Worm (Caenorhabditis elegans): Measurements from ENCODE around the gene sams-3.

Gene sams-3

DNA sequence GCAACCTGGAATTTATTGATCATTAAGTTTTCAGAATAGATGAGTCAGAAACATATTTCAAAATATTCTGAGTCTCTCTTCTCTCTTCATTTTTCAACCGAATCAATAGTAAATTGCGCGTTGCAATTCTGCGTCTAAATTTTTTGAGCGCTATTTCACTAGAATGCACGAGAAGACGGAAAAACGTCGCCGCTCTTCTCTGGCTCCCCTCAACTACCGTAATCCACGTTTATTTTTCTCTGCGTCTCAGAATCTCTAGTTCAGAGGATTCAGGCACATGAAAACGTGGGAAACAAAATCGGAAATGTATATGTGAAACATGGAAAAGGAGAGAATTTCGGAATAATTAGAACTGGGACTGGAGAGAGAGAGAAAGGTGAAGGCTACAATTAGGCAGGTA is 43.0 kb upstream of the sams-3 start (continued):
- TF ChIP-seq unc-86 (tag; optimal IDR thresholded peaks at IDR 0.05), result peak; percentile 24
- TF ChIP-seq egl-27 (tag; optimal IDR thresholded peaks at IDR 0.05), result no peak
- no peak for TF ChIP-seq grh-1 (GFP tag; IDR thresholded peaks at IDR 0.05)
- TF ChIP-seq lin-39 (tag; optimal IDR thresholded peaks at IDR 0.05), result no peak
- TF ChIP-seq vab-15 (tag; optimal IDR thresholded peaks at IDR 0.05), result no peak
- TF ChIP-seq nhr-237 (tag; optimal IDR thresholded peaks at IDR 0.05), result peak; percentile 44
- no peak for TF ChIP-seq hpl-2 (GFP tag; optimal IDR thresholded peaks at IDR 0.05)
- TF ChIP-seq unc-130 (tag; optimal IDR thresholded peaks at IDR 0.05), result no peak
- TF ChIP-seq nhr-11 (tag; optimal IDR thresholded peaks at IDR 0.05), result no peak
- no peak for TF ChIP-seq unc-98 (GFP tag; IDR thresholded peaks at IDR 0.05)
- TF ChIP-seq snu-23 (GFP tag; optimal IDR thresholded peaks at IDR 0.05), result peak; percentile 80
- no peak for TF ChIP-seq ceh-63 (GFP tag; optimal IDR thresholded peaks at IDR 0.05)
- no peak for TF ChIP-seq efl-3 (GFP tag; optimal IDR thresholded peaks at IDR 0.05)
- peak; percentile 55 for TF ChIP-seq jun-1 (tag; optimal IDR thresholded peaks at IDR 0.05)
- TF ChIP-seq blmp-1 (tag; optimal IDR thresholded peaks at IDR 0.05), result peak; percentile 27
- no peak for TF ChIP-seq fkh-4 (tag; optimal IDR thresholded peaks at IDR 0.05; ENCODE audit: borderline replicate concordance)
- TF ChIP-seq tbx-2 (tag; optimal IDR thresholded peaks at IDR 0.05), result peak; percentile 38
- no peak for TF ChIP-seq C34B4.2 (tag; optimal IDR thresholded peaks at IDR 0.05)
- no peak for TF ChIP-seq ceh-8 (GFP tag; optimal IDR thresholded peaks at IDR 0.05)
- peak; percentile 65 for TF ChIP-seq fos-1 (tag; optimal IDR thresholded peaks at IDR 0.05)
- no peak for TF ChIP-seq aly-2 (tag; optimal IDR thresholded peaks at IDR 0.05)

DNA sequence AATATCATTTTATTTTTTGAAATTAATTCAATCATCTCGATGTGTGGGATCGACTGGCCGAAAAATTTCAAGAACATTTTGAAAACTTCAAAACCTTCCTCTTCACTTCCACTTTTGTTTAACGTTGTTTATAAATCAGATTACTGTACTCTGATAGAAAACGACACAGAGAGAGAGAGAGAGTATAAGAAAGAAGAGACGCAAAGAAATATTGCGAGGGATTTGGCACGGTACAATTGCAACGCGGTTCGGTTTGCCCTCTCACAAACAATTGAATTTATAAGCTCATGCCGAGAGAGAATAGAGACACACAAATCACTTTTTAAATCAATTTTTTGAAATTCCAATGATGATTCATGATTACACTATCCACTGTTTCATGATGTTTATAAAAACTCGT is 42.1 kb upstream of the sams-3 start:
- TF ChIP-seq xbp-1 (tag; optimal IDR thresholded peaks at IDR 0.05) (no peak), snu-23 (GFP tag; optimal IDR thresholded peaks at IDR 0.05) (peak; percentile 33), lsy-2 (tag; optimal IDR thresholded peaks at IDR 0.05) (peak in 1 of 2 experiments; percentile 57)

DNA sequence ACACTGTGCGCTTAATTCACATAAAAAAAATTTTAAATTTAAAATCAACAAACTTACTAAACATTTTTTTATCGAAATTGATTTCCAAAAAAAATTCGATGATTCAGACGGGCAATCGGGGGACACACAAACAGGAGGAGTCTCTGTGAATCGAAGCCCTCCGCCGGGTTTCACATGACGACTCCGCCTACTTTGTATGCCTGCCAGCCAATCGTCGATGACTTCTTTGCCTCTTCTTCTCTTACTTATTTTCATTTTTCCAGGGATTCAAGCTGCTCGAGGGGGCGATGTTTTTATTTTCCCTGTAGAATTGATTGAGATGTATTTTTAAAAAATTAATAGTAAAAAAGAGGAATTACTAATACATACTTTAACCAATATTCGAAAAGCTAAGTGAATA is 41.5 kb upstream of the sams-3 start, which contains the start of gene lntl-1:
Gene lntl-1, minus strand, starts transcription at position 185 of the 400 bp plus-strand sequence.
- TF ChIP-seq fkh-8 (tag; optimal IDR thresholded peaks at IDR 0.05) (peak; percentile 30), fos-1 (tag; optimal IDR thresholded peaks at IDR 0.05) (no peak), mep-1 (tag; optimal IDR thresholded peaks at IDR 0.05) (peak; percentile 41), dsc-1 (tag; optimal IDR thresholded peaks at IDR 0.05) (peak; percentile 11), lin-14 (GFP tag; optimal IDR thresholded peaks at IDR 0.05) (peak; percentile 25), skn-1 (tag; optimal IDR thresholded peaks at IDR 0.05) (peak; percentile 7), snu-23 (GFP tag; optimal IDR thresholded peaks at IDR 0.05) (peak; percentile 4), ceh-88 (GFP tag; IDR thresholded peaks at IDR 0.05) (no peak), F16B12.6 (tag; optimal IDR thresholded peaks at IDR 0.05) (no peak), lsy-2 (tag; optimal IDR thresholded peaks at IDR 0.05) (peak; percentile 32 to 71)

DNA sequence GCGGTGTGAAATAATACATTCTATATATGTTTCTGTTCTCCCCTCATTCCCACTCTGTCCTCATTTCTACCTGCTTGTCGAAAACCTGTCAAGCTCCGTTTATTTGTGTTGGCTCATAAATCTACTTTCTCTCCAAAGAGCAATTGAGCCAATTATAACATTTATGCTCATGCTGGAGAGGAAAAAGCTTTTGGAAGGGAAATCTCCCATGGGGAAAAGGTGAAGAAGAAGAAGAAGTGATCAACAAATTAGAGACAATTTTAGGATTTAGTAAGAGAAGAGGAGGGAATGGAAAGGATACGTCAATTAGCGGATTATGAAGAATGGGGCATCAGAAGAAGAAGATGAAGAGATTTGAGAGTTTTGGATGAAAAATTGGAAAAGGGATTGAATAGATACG is 38.7 kb upstream of the sams-3 start:
- no peak for TF ChIP-seq efl-1 (optimal IDR thresholded peaks at IDR 0.05)
- peak in 1 of 2 experiments; percentile 63 for TF ChIP-seq efl-1 (GFP tag; optimal IDR thresholded peaks at IDR 0.05 in 1 of 2)
- peak; percentile 16 for TF ChIP-seq dsc-1 (tag; optimal IDR thresholded peaks at IDR 0.05)
- no peak for TF ChIP-seq snpc-4 (tag; optimal IDR thresholded peaks at IDR 0.05)
- no peak for TF ChIP-seq jun-1 (tag; optimal IDR thresholded peaks at IDR 0.05)
- peak; percentile 43 for TF ChIP-seq lin-14 (GFP tag; optimal IDR thresholded peaks at IDR 0.05)
- peak; percentile 5 for TF ChIP-seq fkh-8 (tag; optimal IDR thresholded peaks at IDR 0.05)

DNA sequence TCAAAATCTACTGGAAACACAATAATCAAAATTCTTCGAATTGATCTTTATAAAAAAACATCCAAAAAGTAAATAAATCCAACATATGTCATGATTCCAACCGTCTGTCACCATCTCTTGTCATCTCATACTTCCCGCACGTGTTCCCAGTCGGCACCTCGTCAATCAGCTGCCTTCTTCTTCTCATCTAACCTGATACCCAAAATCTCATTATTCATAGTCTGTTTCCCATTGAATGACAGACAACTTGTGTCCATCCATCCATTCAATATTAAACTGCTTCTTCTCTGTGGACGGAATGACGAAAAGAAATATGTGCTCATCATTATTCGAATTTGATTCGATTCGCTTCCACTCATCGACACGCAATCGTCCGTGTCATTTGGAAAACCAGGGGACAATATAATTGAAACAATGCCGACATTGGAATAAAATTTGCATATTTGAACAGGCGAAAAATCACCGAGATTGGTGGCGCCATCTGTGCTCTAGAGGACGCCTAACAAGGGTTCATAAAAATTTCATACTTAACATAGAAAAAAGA is 37.3 kb upstream of the sams-3 start:
- TF ChIP-seq ztf-11 (tag; optimal IDR thresholded peaks at IDR 0.05), result peak in 1 of 2 experiments; percentile 87
- no peak for TF ChIP-seq nhr-19 (GFP tag; conservative IDR thresholded peaks at IDR 0.05)
- TF ChIP-seq nhr-12 (tag; optimal IDR thresholded peaks at IDR 0.05), result no peak
- no peak for TF ChIP-seq egl-13 (tag; optimal IDR thresholded peaks at IDR 0.05)
- TF ChIP-seq pag-3 (tag; optimal IDR thresholded peaks at IDR 0.05; ENCODE audit: borderline replicate concordance, insufficient read depth), result no peak
- no peak for TF ChIP-seq ama-1 (optimal IDR thresholded peaks at IDR 0.05)
- TF ChIP-seq mep-1 (tag; optimal IDR thresholded peaks at IDR 0.05), result no peak
- peak; percentile 64 for TF ChIP-seq fkh-10 (GFP tag; optimal IDR thresholded peaks at IDR 0.05)
- TF ChIP-seq vab-15 (tag; optimal IDR thresholded peaks at IDR 0.05), result no peak
- no peak for TF ChIP-seq irx-1 (tag; optimal IDR thresholded peaks at IDR 0.05)
- no peak for TF ChIP-seq elt-2 (tag; optimal IDR thresholded peaks at IDR 0.05)
- TF ChIP-seq snpc-4 (tag; optimal IDR thresholded peaks at IDR 0.05), result no peak
- peak; percentile 40 for TF ChIP-seq unc-86 (tag; optimal IDR thresholded peaks at IDR 0.05)
- TF ChIP-seq ceh-82 (tag; optimal IDR thresholded peaks at IDR 0.05), result no peak
- TF ChIP-seq pax-3 (tag; optimal IDR thresholded peaks at IDR 0.05), result no peak
- TF ChIP-seq tbx-2 (tag; optimal IDR thresholded peaks at IDR 0.05), result peak; percentile 86

All from whole organism, L1 larva.